Fruit fly (Drosophila melanogaster): ENCODE results near the gene CG33098.

dm6 chr3R:12429120-12429610 is 42.2 kb downstream of the CG33098 start, which contains the start of the genes CG5641 and CG5245:
- no peak for TF ChIP-seq insv (optimal IDR thresholded peaks at IDR 0.05)
- no peak for TF ChIP-seq psq (optimal IDR thresholded peaks at IDR 0.05)
